Fruit fly (Drosophila melanogaster) whole organism, embryonic: ENCODE measurements around the gene CG31883.

ENCODE experiments used
- ATbp ChIP-seq: fragments of 200-800 bp; sonication (Bioruptor generic); optimal IDR thresholded peaks from 2 replicates; lab custom pipeline; 2017; ENCODE audit warnings: missing biosample characterization, mild to moderate bottlenecking, missing genetic modification characterization, missing genetic modification reagents
- Atf6 ChIP-seq: fragments of 200-800 bp; sonication (Bioruptor generic); IDR thresholded peaks from 2 replicates; pipeline ENCODE4 v1.3.6; 2022; ENCODE audit warnings: missing biosample characterization, missing genetic modification characterization
- C15 ChIP-seq: fragments of 200-800 bp; sonication (Bioruptor generic); IDR thresholded peaks from 3 replicates; pipeline ENCODE4 v1.3.6; 2022; ENCODE audit warnings: missing biosample characterization, missing genetic modification characterization
- CG1024 ChIP-seq: fragments of 200-800 bp; sonication (Bioruptor generic); IDR thresholded peaks from 2 replicates; pipeline ENCODE4 v1.3.6; 2022; ENCODE audit warnings: missing biosample characterization, missing genetic modification characterization
- CG12744 ChIP-seq: fragments of 200-800 bp; sonication (Bioruptor generic); optimal IDR thresholded peaks from 2 replicates; lab custom pipeline; 2016; ENCODE audit warnings: missing biosample characterization, missing genetic modification characterization
- CG13123 ChIP-seq: fragments of 200-800 bp; sonication (Bioruptor generic); optimal IDR thresholded peaks from 2 replicates; lab custom pipeline; 2016; ENCODE audit warnings: missing biosample characterization, missing genetic modification characterization
- CG14441 ChIP-seq: fragments of 200-800 bp; sonication (Bioruptor generic); IDR thresholded peaks from 2 replicates; pipeline ENCODE4 v1.3.6; 2022; ENCODE audit warnings: missing biosample characterization, missing genetic modification characterization
- CG14710 ChIP-seq: fragments of 200-800 bp; sonication (Bioruptor generic); optimal IDR thresholded peaks from 3 replicates; lab custom pipeline; 2019; ENCODE audit warnings: missing biosample characterization, mild to moderate bottlenecking, missing genetic modification characterization, moderate library complexity
- CG17359 ChIP-seq: fragments of 200-800 bp; sonication (Bioruptor generic); optimal IDR thresholded peaks from 3 replicates; lab custom pipeline; 2018; ENCODE audit warnings: missing biosample characterization, mild to moderate bottlenecking, missing genetic modification characterization, moderate library complexity
- CG17361 ChIP-seq: fragments of 200-800 bp; sonication (Bioruptor generic); IDR thresholded peaks from 3 replicates; pipeline ENCODE4 v1.3.6; 2022; ENCODE audit warnings: missing biosample characterization, missing genetic modification characterization
- CG17829 ChIP-seq: fragments of 200-800 bp; optimal IDR thresholded peaks from 2 replicates; lab custom pipeline; 2019; ENCODE audit warnings: missing biosample characterization, mild to moderate bottlenecking, missing genetic modification characterization, moderate library complexity
- CG2202 ChIP-seq: fragments of 200-800 bp; sonication (Bioruptor generic); optimal IDR thresholded peaks from 2 replicates; lab custom pipeline; 2018; ENCODE audit warnings: missing biosample characterization, mild to moderate bottlenecking, missing genetic modification characterization
- CG30403 ChIP-seq: fragments of 200-800 bp; sonication (Bioruptor generic); optimal IDR thresholded peaks from 3 replicates; lab custom pipeline; 2016; ENCODE audit warnings: missing biosample characterization, missing genetic modification characterization
- CG33213 ChIP-seq: fragments of 200-800 bp; sonication (Bioruptor generic); optimal IDR thresholded peaks from 3 replicates; lab custom pipeline; 2016; ENCODE audit warnings: missing biosample characterization, missing genetic modification characterization
- CG4328 ChIP-seq: fragments of 200-800 bp; sonication (Bioruptor generic); optimal IDR thresholded peaks from 3 replicates; lab custom pipeline; 2017; ENCODE audit warnings: missing biosample characterization, missing genetic modification reagents, missing genetic modification characterization
- CG5180 ChIP-seq: fragments of 200-800 bp; sonication (Bioruptor generic); optimal IDR thresholded peaks from 3 replicates; lab custom pipeline; 2017; ENCODE audit warnings: missing biosample characterization, missing genetic modification characterization, mild to moderate bottlenecking, moderate library complexity, missing genetic modification reagents
- CG7556 ChIP-seq: fragments of 200-800 bp; sonication (Bioruptor generic); optimal IDR thresholded peaks from 2 replicates; lab custom pipeline; 2017; ENCODE audit warnings: missing biosample characterization, mild to moderate bottlenecking, missing genetic modification characterization
- CG7963 ChIP-seq: fragments of 200-800 bp; sonication (Bioruptor generic); IDR thresholded peaks from 3 replicates; pipeline ENCODE4 v1.3.6; 2022; ENCODE audit warnings: missing biosample characterization, missing genetic modification characterization; ENCODE audit not compliant: partially characterized antibody
- CG8359 ChIP-seq: fragments of 200-800 bp; sonication (Bioruptor generic); optimal IDR thresholded peaks from 2 replicates; lab custom pipeline; 2017; ENCODE audit warnings: missing biosample characterization, mild to moderate bottlenecking, missing genetic modification characterization, borderline replicate concordance
- CG9727 ChIP-seq: fragments of 200-800 bp; sonication (Bioruptor generic); optimal IDR thresholded peaks from 3 replicates; lab custom pipeline; 2017; ENCODE audit warnings: missing biosample characterization, mild to moderate bottlenecking, missing genetic modification characterization
- Dip2 ChIP-seq: fragments of 200-800 bp; sonication (Bioruptor generic); IDR thresholded peaks from 2 replicates; pipeline ENCODE4 v1.3.6; 2022; ENCODE audit warnings: missing biosample characterization, missing genetic modification characterization
- Dip3 ChIP-seq: fragments of 200-800 bp; sonication (Bioruptor generic); optimal IDR thresholded peaks from 3 replicates; lab custom pipeline; 2016; ENCODE audit warnings: missing biosample characterization, missing genetic modification characterization
- Dll ChIP-seq: fragments of 200-800 bp; sonication (Bioruptor generic); IDR thresholded peaks from 4 replicates; pipeline ENCODE4 v1.3.6; 2022; ENCODE audit warnings: missing biosample characterization, missing genetic modification characterization; ENCODE audit not compliant: partially characterized antibody
- Doc3 ChIP-seq: fragments of 200-800 bp; sonication (Bioruptor generic); IDR thresholded peaks from 3 replicates; pipeline ENCODE4 v1.3.6; 2022; ENCODE audit warnings: missing biosample characterization, missing genetic modification characterization; ENCODE audit not compliant: partially characterized antibody
- ERR ChIP-seq: fragments of 200-800 bp; sonication (Bioruptor generic); optimal IDR thresholded peaks from 2 replicates; lab custom pipeline; 2016; ENCODE audit warnings: missing biosample characterization, missing genetic modification characterization
- HHEX ChIP-seq: fragments of 200-800 bp; sonication (Bioruptor generic); optimal IDR thresholded peaks from 3 replicates; lab custom pipeline; 2017; ENCODE audit warnings: missing biosample characterization, mild to moderate bottlenecking, missing genetic modification characterization, missing genetic modification reagents
- Hsf ChIP-seq: fragments of 200-800 bp; sonication (Bioruptor generic); optimal IDR thresholded peaks from 3 replicates; lab custom pipeline; 2016; ENCODE audit warnings: missing biosample characterization, missing genetic modification characterization
- MESR4 ChIP-seq: fragments of 200-800 bp; sonication (Bioruptor generic); optimal IDR thresholded peaks from 2 replicates; lab custom pipeline; 2018; ENCODE audit warnings: missing biosample characterization, mild to moderate bottlenecking, missing genetic modification characterization, moderate library complexity
- NC2α ChIP-seq: fragments of 200-800 bp; sonication (Bioruptor generic); optimal IDR thresholded peaks from 2 replicates; lab custom pipeline; 2016; ENCODE audit warnings: missing biosample characterization, missing genetic modification characterization
- Neu2 ChIP-seq: fragments of 200-800 bp; sonication (Bioruptor generic); optimal IDR thresholded peaks from 3 replicates; lab custom pipeline; 2016; ENCODE audit warnings: missing biosample characterization, missing genetic modification characterization, borderline replicate concordance
- Pdp1 ChIP-seq, 2 experiments: fragments of 200-800 bp; sonication (Bioruptor generic); optimal IDR thresholded peaks; 3 replicates each; lab custom pipeline; 2016; ENCODE audit warnings: missing biosample characterization in 2 of 2, missing genetic modification characterization in 2 of 2, mild to moderate bottlenecking in 1 of 2, moderate library complexity in 1 of 2
- Scr ChIP-seq: fragments of 200-800 bp; sonication (Bioruptor generic); IDR thresholded peaks from 2 replicates; pipeline ENCODE4 v1.3.6; 2022; ENCODE audit warnings: missing biosample characterization, missing genetic modification characterization; ENCODE audit not compliant: partially characterized antibody
- Six4 ChIP-seq: fragments of 200-800 bp; sonication (Bioruptor generic); optimal IDR thresholded peaks from 2 replicates; lab custom pipeline; 2016; ENCODE audit warnings: missing biosample characterization, missing genetic modification characterization
- Sox100B ChIP-seq: fragments of 200-800 bp; sonication (Bioruptor generic); optimal IDR thresholded peaks from 3 replicates; lab custom pipeline; 2018; ENCODE audit warnings: missing biosample characterization, mild to moderate bottlenecking, missing genetic modification characterization
- Taf1 ChIP-seq: fragments of 200-800 bp; sonication (Bioruptor generic); IDR thresholded peaks from 2 replicates; pipeline ENCODE4 v1.3.6; 2022; ENCODE audit warnings: missing biosample characterization, missing genetic modification characterization
- al ChIP-seq: fragments of 200-800 bp; sonication (Bioruptor generic); IDR thresholded peaks from 2 replicates; pipeline ENCODE4 v1.3.6; 2022; ENCODE audit warnings: missing biosample characterization, missing genetic modification characterization
- bigmax ChIP-seq: fragments of 200-800 bp; sonication (Bioruptor generic); optimal IDR thresholded peaks from 2 replicates; lab custom pipeline; 2018; ENCODE audit warnings: missing biosample characterization, mild to moderate bottlenecking, missing genetic modification characterization
- dmrt11E ChIP-seq: fragments of 200-800 bp; sonication (Bioruptor generic); optimal IDR thresholded peaks from 3 replicates; lab custom pipeline; 2018; ENCODE audit warnings: missing biosample characterization, mild to moderate bottlenecking, missing genetic modification characterization, moderate library complexity
- fd102C ChIP-seq: fragments of 200-800 bp; sonication (Bioruptor generic); optimal IDR thresholded peaks from 2 replicates; lab custom pipeline; 2018; ENCODE audit warnings: missing biosample characterization, mild to moderate bottlenecking, missing genetic modification characterization, moderate library complexity
- gem ChIP-seq: fragments of 200-800 bp; sonication (Bioruptor generic); optimal IDR thresholded peaks from 2 replicates; lab custom pipeline; 2019; ENCODE audit warnings: missing biosample characterization, mild to moderate bottlenecking, missing genetic modification characterization, moderate library complexity
- h ChIP-seq: fragments of >200 bp; optimal IDR thresholded peaks from 2 replicates; lab custom pipeline; 2017
- ham ChIP-seq: fragments of 200-800 bp; sonication (Bioruptor generic); IDR thresholded peaks from 2 replicates; pipeline ENCODE4 v1.3.6; 2022; ENCODE audit warnings: missing biosample characterization, missing genetic modification characterization
- insv ChIP-seq, 2 experiments: fragments of 200-800 bp; sonication (Bioruptor generic); optimal IDR thresholded peaks; 3 replicates each; lab custom pipeline; 2016 to 2018; ENCODE audit warnings: missing biosample characterization in 2 of 2, missing genetic modification characterization in 2 of 2
- lbe ChIP-seq: fragments of 200-800 bp; sonication (Bioruptor generic); optimal IDR thresholded peaks from 2 replicates; lab custom pipeline; 2016; ENCODE audit warnings: missing biosample characterization, mild to moderate bottlenecking, missing genetic modification characterization
- p53 ChIP-seq: fragments of 200-800 bp; sonication (Bioruptor generic); optimal IDR thresholded peaks from 2 replicates; lab custom pipeline; 2016; ENCODE audit warnings: missing biosample characterization, missing genetic modification characterization
- pnt ChIP-seq: fragments of 200-800 bp; sonication (Bioruptor generic); optimal IDR thresholded peaks from 3 replicates; lab custom pipeline; 2016; ENCODE audit warnings: missing biosample characterization, missing genetic modification characterization
- pros ChIP-seq: fragments of 200-800 bp; sonication (Bioruptor generic); optimal IDR thresholded peaks from 3 replicates; lab custom pipeline; 2019; ENCODE audit warnings: missing biosample characterization, mild to moderate bottlenecking, missing genetic modification characterization, moderate library complexity
- ssp ChIP-seq: fragments of 200-800 bp; sonication (Bioruptor generic); IDR thresholded peaks from 2 replicates; pipeline ENCODE4 v1.3.6; 2022; ENCODE audit warnings: missing biosample characterization, missing genetic modification characterization
- trem ChIP-seq: fragments of 200-800 bp; optimal IDR thresholded peaks from 3 replicates; lab custom pipeline; 2019; ENCODE audit warnings: missing biosample characterization, mild to moderate bottlenecking, missing genetic modification characterization, moderate library complexity

Gene CG31883

DNA sequence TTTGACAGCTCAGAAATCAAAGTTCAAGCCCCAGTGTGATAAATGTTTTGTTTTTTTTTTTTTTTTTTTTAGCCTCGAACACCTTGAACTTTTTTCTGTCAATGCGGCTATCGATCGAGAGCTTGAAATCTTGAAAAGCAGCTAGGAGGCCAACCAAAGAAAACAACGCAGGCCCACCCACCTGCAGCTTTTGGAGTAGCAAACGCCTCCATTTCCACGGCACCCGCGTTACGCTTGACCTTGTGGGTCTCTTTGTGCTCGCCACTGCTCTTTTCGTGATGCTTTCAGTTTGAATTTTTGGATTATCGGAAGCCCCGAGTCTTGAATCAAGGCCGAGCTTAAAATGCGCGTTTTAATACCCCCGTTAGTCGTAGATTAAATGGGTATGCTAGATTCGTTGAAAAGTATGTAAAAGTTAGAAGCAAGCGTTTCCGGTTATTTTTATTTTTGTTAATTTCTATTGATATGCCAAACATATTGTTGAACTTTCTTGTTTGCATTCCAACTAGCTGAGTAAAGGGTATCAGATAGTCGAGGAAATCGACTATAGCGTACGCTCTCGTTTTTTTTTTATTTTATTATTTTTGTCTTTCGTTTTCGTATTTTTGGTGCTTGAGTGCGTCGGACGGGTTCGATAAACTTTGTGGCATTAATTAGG, 25.4 kb upstream of the CG31883 start (continued):
- no peak for TF ChIP-seq lbe (GFP tag; lab: Kevin White, UChicago)
- TF ChIP-seq ssp = no peak
- TF ChIP-seq pnt (GFP tag; lab: Kevin White, UChicago) = peak; percentile 31
- TF ChIP-seq C15 (GFP tag; lab: Robert Waterston, UW) = 0 out of 3 replicates have a peak, but pooled peaks have one; percentile 40
- TF ChIP-seq Neu2 (GFP tag; lab: Kevin White, UChicago) = no peak
- TF ChIP-seq Taf1 (GFP tag; lab: Robert Waterston, UW) = no peak
- TF ChIP-seq MESR4 (GFP tag; lab: Kevin White, UChicago) = no peak
- peak; percentile 78 for TF ChIP-seq CG7556 (GFP tag; lab: Kevin White, UChicago)
- no peak for TF ChIP-seq Dll
- no peak for TF ChIP-seq CG7963
- TF ChIP-seq CG12744 = no peak
- no peak for TF ChIP-seq CG33213
- TF ChIP-seq CG4328 (GFP tag; lab: Kevin White, UChicago) = no peak
- TF ChIP-seq CG8359 = no peak
- no peak for TF ChIP-seq pros (GFP tag; lab: Kevin White, UChicago)
- no peak for TF ChIP-seq ERR (GFP tag; lab: Kevin White, UChicago)
- peak; percentile 11 for TF ChIP-seq CG9727 (GFP tag; lab: Kevin White, UChicago)
- no peak for TF ChIP-seq dmrt11E
- peak; percentile 75 for TF ChIP-seq Atf6 (GFP tag; lab: Robert Waterston, UW)
- peak; percentile 44 for TF ChIP-seq HHEX (GFP tag; lab: Kevin White, UChicago)
- TF ChIP-seq Six4 (GFP tag; lab: Kevin White, UChicago) = no peak
- no peak for TF ChIP-seq Doc3 (GFP tag; lab: Robert Waterston, UW)
- TF ChIP-seq CG17829 (tag; lab: Kevin White, UChicago) = peak; percentile 32
- TF ChIP-seq Hsf (GFP tag; lab: Kevin White, UChicago) = peak; percentile 72
- TF ChIP-seq Dip3 (GFP tag; lab: Kevin White, UChicago) = no peak
- TF ChIP-seq CG17361 (GFP tag; lab: Robert Waterston, UW) = peak; percentile 46; the same call in 1 of the 3 replicates
- TF ChIP-seq Scr = no peak
- peak; percentile 72 for TF ChIP-seq CG17359 (tag; lab: Kevin White, UChicago)
- TF ChIP-seq NC2α (GFP tag; lab: Kevin White, UChicago) = no peak
- TF ChIP-seq CG14441 (GFP tag; lab: Robert Waterston, UW) = peak; percentile 88
- no peak for TF ChIP-seq CG2202 (tag; lab: Kevin White, UChicago)
- TF ChIP-seq insv (GFP tag; optimal IDR thresholded peaks at IDR 0.05; lab: Kevin White, UChicago) = no peak
- TF ChIP-seq fd102C (GFP tag; lab: Kevin White, UChicago) = no peak
- TF ChIP-seq Dip2 (GFP tag; lab: Robert Waterston, UW) = no peak
- no peak for TF ChIP-seq trem (tag; lab: Kevin White, UChicago)
- TF ChIP-seq ATbp = peak; percentile 75
- 0 out of 2 replicates have a peak, but pooled peaks have one; percentile 27 for TF ChIP-seq ham (GFP tag; lab: Robert Waterston, UW)
- TF ChIP-seq CG5180 (GFP tag; lab: Kevin White, UChicago) = no peak
- TF ChIP-seq gem (tag; lab: Kevin White, UChicago) = peak; percentile 88
- no peak for TF ChIP-seq CG14710 (tag; lab: Kevin White, UChicago)
- peak; percentile 6 to 48 for TF ChIP-seq Pdp1 (GFP tag; optimal IDR thresholded peaks at IDR 0.05; lab: Kevin White, UChicago)
- TF ChIP-seq CG13123 (GFP tag; lab: Kevin White, UChicago) = peak; percentile 15
- TF ChIP-seq bigmax (GFP tag; lab: Kevin White, UChicago) = no peak
- TF ChIP-seq Sox100B (GFP tag; lab: Kevin White, UChicago) = peak; percentile 67
- peak; percentile 82 for TF ChIP-seq CG30403 (GFP tag; lab: Kevin White, UChicago)
- no peak for TF ChIP-seq h
- TF ChIP-seq CG1024 (GFP tag; lab: Robert Waterston, UW) = peak; percentile 71
- TF ChIP-seq p53 (GFP tag; lab: Kevin White, UChicago) = no peak
- TF ChIP-seq al (GFP tag; lab: Robert Waterston, UW) = peak; percentile 68
